Worm (Caenorhabditis elegans) whole organism, late embryonic: Measurements from ENCODE around the gene tsp-14.

Experiments used
- C38D4.7 ChIP-seq: fragments of 200-800 bp; sonication (Bioruptor generic); optimal IDR thresholded peaks from 2 replicates; lab custom pipeline; 2018; ENCODE audit warnings: mild to moderate bottlenecking, missing genetic modification characterization, moderate library complexity, missing compliant biosample characterization
- T23F11.4 ChIP-seq: fragments of 200-800 bp; sonication (Bioruptor generic); optimal IDR thresholded peaks from 2 replicates; lab custom pipeline; 2018; ENCODE audit warnings: mild to moderate bottlenecking, missing genetic modification characterization, missing compliant biosample characterization
- Y22D7AL.16 ChIP-seq: sonication (generic microtip); optimal IDR thresholded peaks from 2 replicates; lab custom pipeline; 2016; ENCODE audit warnings: missing genetic modification characterization, missing compliant biosample characterization
- ceh-22 ChIP-seq: sonication (generic microtip); optimal IDR thresholded peaks from 2 replicates; lab custom pipeline; 2017; ENCODE audit warnings: missing biosample characterization, missing genetic modification characterization
- ets-4 ChIP-seq: sonication (generic microtip); optimal IDR thresholded peaks from 2 replicates; lab custom pipeline; 2016; ENCODE audit warnings: missing genetic modification characterization, missing compliant biosample characterization
- fkh-10 ChIP-seq: fragments of 150-350 bp; optimal IDR thresholded peaks from 2 replicates; lab custom pipeline; 2014; ENCODE audit warnings: missing biosample characterization, missing genetic modification reagents, missing genetic modification characterization
- hlh-6 ChIP-seq: sonication (generic microtip); optimal IDR thresholded peaks from 2 replicates; lab custom pipeline; 2016; ENCODE audit warnings: missing genotype, missing genetic modification characterization, missing compliant biosample characterization
- pha-4 ChIP-seq: fragments of 150-350 bp; optimal IDR thresholded peaks from 2 replicates; lab custom pipeline; 2018; ENCODE audit warnings: missing biosample characterization, missing genetic modification reagents, missing genetic modification characterization
- syd-9 ChIP-seq: sonication (generic microtip); optimal IDR thresholded peaks from 2 replicates; lab custom pipeline; 2016; ENCODE audit warnings: mild to moderate bottlenecking, missing genetic modification characterization, moderate library complexity, missing compliant biosample characterization
- zip-5 ChIP-seq: sonication (generic microtip); optimal IDR thresholded peaks from 2 replicates; lab custom pipeline; 2016; ENCODE audit warnings: missing genetic modification characterization, missing compliant biosample characterization

DNA sequence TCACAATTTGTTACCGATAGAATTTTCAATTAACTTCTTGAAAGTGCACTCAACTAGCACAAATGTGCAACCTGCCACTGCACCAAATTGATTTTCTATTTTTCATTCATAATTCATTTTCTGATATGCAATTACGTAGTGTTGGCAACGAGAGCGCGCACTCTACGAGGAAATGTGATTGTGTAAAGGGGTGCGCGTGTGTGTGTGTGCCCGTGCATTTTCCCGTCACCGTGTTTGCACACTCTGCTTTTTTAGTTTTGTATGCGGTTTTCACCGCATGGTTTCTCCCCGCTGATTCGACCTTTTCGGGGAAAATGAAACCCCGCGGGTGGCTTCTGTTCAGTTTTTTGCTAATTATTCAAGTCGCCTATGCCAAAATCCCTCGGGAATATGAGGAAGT lies 13.4 kb upstream of the tsp-14 start, which contains the start of gene T07F12.2:
- TF ChIP-seq ceh-22 (no peak), zip-5 (no peak), fkh-10 (GFP tag; lab: Kevin White, UChicago) (no peak), Y22D7AL.16 (no peak), pha-4 (tag; lab: Kevin White, UChicago) (no peak), T23F11.4 (no peak), C38D4.7 (GFP tag; lab: Kevin White, UChicago) (no peak), ets-4 (no peak), hlh-6 (tag; lab: Kevin White, UChicago) (no peak), syd-9 (tag; lab: Kevin White, UChicago) (no peak)
